Fruit fly (Drosophila melanogaster) whole organism: ENCODE measurements around the gene AP-1mu.

Experiments used
- CG8478 ChIP-seq: fragments of >200 bp; optimal IDR thresholded peaks from 2 replicates; lab custom pipeline; 2018; ENCODE audit warnings: inconsistent platforms
- psq ChIP-seq: fragments of >200 bp; optimal IDR thresholded peaks from 2 replicates; lab custom pipeline; 2017
- usp ChIP-seq: fragments of >200 bp; optimal IDR thresholded peaks from 2 replicates; lab custom pipeline; 2017; ENCODE audit warnings: missing biosample characterization, missing genetic modification characterization, mixed read lengths

- TF ChIP-seq CG8478, result no peak
- TF ChIP-seq psq (lab: Kevin White, UChicago), result no peak
- TF ChIP-seq usp (GFP tag; lab: Kevin White, UChicago), result no peak
Observed at dm6 chr3R:9510070-9510518, 49.2 kb downstream of the AP-1mu start, which contains the start of gene rump.
